Fruit fly (Drosophila melanogaster): ENCODE results near the gene Imp.

Gene Imp

DNA sequence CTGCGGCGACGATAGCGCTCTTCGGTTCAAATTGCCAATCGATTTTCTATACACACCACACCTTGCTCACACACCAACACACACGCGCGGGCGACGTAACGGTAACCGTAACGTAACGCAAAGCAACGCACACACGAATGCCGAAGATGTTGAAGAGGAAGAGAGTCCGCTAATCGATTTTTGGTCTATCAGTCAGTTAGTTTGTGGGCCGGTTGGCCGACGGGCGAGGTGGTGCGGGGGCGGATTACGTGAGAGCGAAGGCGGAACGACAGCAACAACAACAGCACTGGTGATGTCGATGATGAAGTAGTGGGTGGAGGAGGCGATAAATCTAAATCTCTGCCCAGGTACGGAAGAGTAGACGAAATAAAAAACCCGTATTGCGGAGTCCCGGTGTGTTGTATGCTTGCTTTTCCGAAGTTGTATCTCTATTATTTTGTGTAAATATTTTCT is 79.7 kb downstream of the Imp start, which contains the start of gene ras (continued):
- TF ChIP-seq ash1 (GFP tag; optimal IDR thresholded peaks at IDR 0.05), result peak; percentile 37
- TF ChIP-seq sd (tag; optimal IDR thresholded peaks at IDR 0.05), result peak; percentile 9
- TF ChIP-seq zen2 (GFP tag; IDR thresholded peaks at IDR 0.05; ENCODE audit: partially characterized antibody), result peak; percentile 25; the same call in 1 of the 3 replicates
- peak; percentile 83 for TF ChIP-seq pros (GFP tag; optimal IDR thresholded peaks at IDR 0.05)
- peak; percentile 46 for TF ChIP-seq CG10543 (GFP tag; optimal IDR thresholded peaks at IDR 0.05)
- peak; percentile 53 for TF ChIP-seq CG34376 (GFP tag; optimal IDR thresholded peaks at IDR 0.05)
- TF ChIP-seq CG17385 (GFP tag; optimal IDR thresholded peaks at IDR 0.05), result peak; percentile 86
- TF ChIP-seq Med (GFP tag), result peak; percentile 84
- no peak for TF ChIP-seq amos (GFP tag; IDR thresholded peaks at IDR 0.05; ENCODE audit: partially characterized antibody)
- TF ChIP-seq Meics (GFP tag; optimal IDR thresholded peaks at IDR 0.05), result peak; percentile 16
- 0 out of 2 replicates have a peak, but pooled peaks have one; percentile 26 for TF ChIP-seq klu (GFP tag; IDR thresholded peaks at IDR 0.05)
- peak; percentile 77 for TF ChIP-seq cg (GFP tag; optimal IDR thresholded peaks at IDR 0.05)
- peak; percentile 37 for TF ChIP-seq CG18599 (GFP tag; optimal IDR thresholded peaks at IDR 0.05)
- peak; percentile 5 for TF ChIP-seq Hsf (GFP tag; optimal IDR thresholded peaks at IDR 0.05)
- TF ChIP-seq NFAT (GFP tag; IDR thresholded peaks at IDR 0.05), result no peak
- peak; percentile 39 for TF ChIP-seq zen (tag; optimal IDR thresholded peaks at IDR 0.05)
- TF ChIP-seq lab (GFP tag; optimal IDR thresholded peaks at IDR 0.05), result peak; percentile 7
- TF ChIP-seq CG6791 (GFP tag; IDR thresholded peaks at IDR 0.05; ENCODE audit: partially characterized antibody), result no peak
- TF ChIP-seq Rfx (GFP tag; IDR thresholded peaks at IDR 0.05), result no peak
- peak; percentile 34 for TF ChIP-seq CG6765 (GFP tag; optimal IDR thresholded peaks at IDR 0.05)
- TF ChIP-seq CG15479 (GFP tag; optimal IDR thresholded peaks at IDR 0.05), result peak; percentile 22
- TF ChIP-seq danr (GFP tag; IDR thresholded peaks at IDR 0.05), result no peak
- TF ChIP-seq Hand (GFP tag; optimal IDR thresholded peaks at IDR 0.05), result no peak
- peak in 1 of 2 experiments; percentile 34 for TF ChIP-seq Eip74EF (GFP tag; optimal IDR thresholded peaks at IDR 0.05)
- peak; percentile 96 for TF ChIP-seq onecut (GFP tag; IDR thresholded peaks at IDR 0.05)
- peak; percentile 80 for TF ChIP-seq sr (GFP tag; IDR thresholded peaks at IDR 0.05)
- peak; percentile 38; the same call in 1 of the 2 replicates for TF ChIP-seq Dref (GFP tag; IDR thresholded peaks at IDR 0.05)
- peak; percentile 25 for TF ChIP-seq CG5180 (GFP tag; optimal IDR thresholded peaks at IDR 0.05)
- TF ChIP-seq CG4360 (GFP tag; IDR thresholded peaks at IDR 0.05), result peak; percentile 87
- TF ChIP-seq CG11504 (tag; optimal IDR thresholded peaks at IDR 0.05), result peak; percentile 85

DNA sequence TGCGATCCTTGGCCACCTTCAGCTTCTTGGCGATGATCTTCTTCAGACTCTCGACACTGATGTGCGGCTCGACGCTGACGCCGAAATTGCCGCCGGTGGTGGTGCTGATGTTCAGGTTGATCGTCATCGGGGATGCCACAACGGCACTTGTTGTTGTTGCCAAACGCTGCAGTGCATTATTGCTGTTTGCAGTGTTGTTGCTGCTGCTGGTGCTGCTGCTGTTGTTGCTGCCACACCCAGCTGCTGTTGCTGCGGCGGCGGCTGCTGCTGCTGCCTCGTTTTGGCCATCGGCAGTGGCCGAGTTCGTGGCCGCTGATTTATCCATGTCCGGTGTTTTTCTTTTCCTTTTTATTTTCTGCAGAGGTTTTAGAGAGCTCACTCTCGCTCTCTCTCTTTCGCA is 80.3 kb downstream of the Imp start:
- TF ChIP-seq sqz (GFP tag; optimal IDR thresholded peaks at IDR 0.05), result peak; percentile 23
- no peak for TF ChIP-seq CG31365 (tag; optimal IDR thresholded peaks at IDR 0.05)
- peak; percentile 91 for TF ChIP-seq CG4360 (GFP tag; IDR thresholded peaks at IDR 0.05)
- TF ChIP-seq crp (GFP tag; optimal IDR thresholded peaks at IDR 0.05), result no peak
- no peak for TF ChIP-seq CG10654 (GFP tag; optimal IDR thresholded peaks at IDR 0.05)
- TF ChIP-seq Max (GFP tag; optimal IDR thresholded peaks at IDR 0.05), result no peak

DNA sequence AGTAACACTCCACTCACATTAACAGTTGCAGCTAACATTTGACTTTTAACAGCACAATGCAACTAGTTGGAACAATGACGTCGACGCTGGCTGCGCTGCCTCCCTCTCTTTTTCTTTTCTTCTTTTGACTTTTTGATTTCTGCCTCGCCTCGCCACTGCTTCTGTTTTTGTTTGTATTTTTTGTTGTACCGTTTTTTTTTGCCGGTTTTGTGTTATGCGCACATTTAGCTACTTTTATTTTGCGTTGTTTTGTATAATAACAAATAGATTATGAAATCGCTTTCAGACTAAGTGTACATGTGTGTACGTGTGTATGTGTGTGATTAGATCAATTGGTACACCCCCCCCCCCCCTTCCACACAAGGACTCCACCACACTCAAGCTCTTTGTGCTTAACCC is 81.5 kb downstream of the Imp start:
- no peak for TF ChIP-seq salm (tag; optimal IDR thresholded peaks at IDR 0.05)
- peak in 1 of 2 experiments; percentile 67 for TF ChIP-seq tll (GFP tag; optimal IDR thresholded peaks at IDR 0.05)
- TF ChIP-seq Pdp1 (GFP tag; optimal IDR thresholded peaks at IDR 0.05), result peak in 1 of 2 experiments; percentile 44
- peak; percentile 27 for TF ChIP-seq psq (GFP tag; optimal IDR thresholded peaks at IDR 0.05)
- no peak for TF ChIP-seq eyg (GFP tag; optimal IDR thresholded peaks at IDR 0.05)
- no peak for TF ChIP-seq CG9727 (GFP tag; optimal IDR thresholded peaks at IDR 0.05)
- TF ChIP-seq Med (GFP tag), result peak; percentile 68
- TF ChIP-seq CG7987 (GFP tag; optimal IDR thresholded peaks at IDR 0.05), result no peak
- peak; percentile 51 for TF ChIP-seq nom (GFP tag; optimal IDR thresholded peaks at IDR 0.05)
- TF ChIP-seq crol (GFP tag; IDR thresholded peaks at IDR 0.05), result peak; percentile 43; the same call in 1 of the 2 replicates
- peak; percentile 6 for TF ChIP-seq sqz (GFP tag; optimal IDR thresholded peaks at IDR 0.05)
